Worm (Caenorhabditis elegans): Measurements from ENCODE around the gene acdh-13.

DNA sequence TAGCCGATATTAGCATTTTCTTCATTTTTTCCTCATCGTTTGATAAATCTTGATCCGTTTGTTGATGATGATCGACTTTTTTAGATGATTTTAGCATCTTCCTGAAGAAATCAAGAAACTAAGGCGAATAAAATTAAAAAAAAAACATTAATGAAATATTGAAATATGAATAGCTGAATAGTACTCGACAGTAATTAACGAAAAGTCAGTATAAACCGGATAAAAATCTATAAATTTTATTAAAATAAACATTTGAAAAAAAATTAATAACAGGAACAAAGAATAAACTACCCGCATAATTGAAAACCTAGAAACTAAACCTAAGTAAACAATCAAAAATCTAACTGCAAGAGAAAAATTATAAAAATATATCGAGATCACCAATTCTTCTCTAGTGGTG lies 2.4 kb downstream of the acdh-13 start, which contains the start of gene C28C12.12:
- TF ChIP-seq flt-1 (GFP tag; IDR thresholded peaks at IDR 0.05) (no peak), tab-1 (GFP tag; IDR thresholded peaks at IDR 0.05) (no peak), T22C8.4 (GFP tag; IDR thresholded peaks at IDR 0.05) (no peak), ztf-29 (GFP tag; IDR thresholded peaks at IDR 0.05) (no peak), cog-1 (tag; optimal IDR thresholded peaks at IDR 0.05) (no peak), ref-1 (GFP tag; conservative IDR thresholded peaks at IDR 0.05) (no peak), med-1 (GFP tag; optimal IDR thresholded peaks at IDR 0.05; ENCODE audit: insufficient read depth) (no peak), klf-2 (GFP tag; conservative IDR thresholded peaks at IDR 0.05) (no peak), ztf-23 (GFP tag; IDR thresholded peaks at IDR 0.05) (no peak)

Measured in whole organism, midembryonic.